Worm (Caenorhabditis elegans) whole organism, L3 larva: ENCODE results near the gene tbb-6.

Experiments used
- aly-2 ChIP-seq: fragments of 150-350 bp; optimal IDR thresholded peaks from 2 replicates; lab custom pipeline; 2014; ENCODE audit warnings: missing biosample characterization, missing genetic modification characterization
- ama-1 ChIP-seq: fragments of 150-350 bp; optimal IDR thresholded peaks from 2 replicates; lab custom pipeline; 2018
- ceh-9 ChIP-seq: sonication (generic microtip); optimal IDR thresholded peaks from 2 replicates; lab custom pipeline; 2018; ENCODE audit warnings: missing biosample characterization, missing genetic modification characterization
- elt-1 ChIP-seq: fragments of 150-350 bp; optimal IDR thresholded peaks from 2 replicates; lab custom pipeline; 2014; ENCODE audit warnings: missing biosample characterization, missing genetic modification characterization
- elt-3 ChIP-seq, 3 experiments: fragments of 150-350 bp in 1 of 3; sonication (generic microtip) in 2 of 3; optimal IDR thresholded peaks; 2 replicates in 2 of 3; 4 replicates in 1 of 3; lab custom pipeline; 2014 to 2017; ENCODE audit warnings: missing biosample characterization in 3 of 3, missing genetic modification characterization in 3 of 3
- eor-1 ChIP-seq, 2 experiments: fragments of 150-350 bp; optimal IDR thresholded peaks; 2 replicates each; lab custom pipeline; 2014 to 2018; ENCODE audit warnings: missing biosample characterization in 2 of 2, missing genetic modification characterization in 2 of 2
- hmg-11 ChIP-seq: sonication (generic microtip); optimal IDR thresholded peaks from 2 replicates; lab custom pipeline; 2016; ENCODE audit warnings: missing genetic modification characterization, missing compliant biosample characterization
- lin-15B ChIP-seq: fragments of 150-350 bp; optimal IDR thresholded peaks from 2 replicates; lab custom pipeline; 2014; ENCODE audit warnings: missing biosample characterization, missing genetic modification characterization
- nhr-11 ChIP-seq: fragments of 150-350 bp; optimal IDR thresholded peaks from 2 replicates; lab custom pipeline; 2014; ENCODE audit warnings: missing biosample characterization, missing genetic modification characterization
- nhr-23 ChIP-seq: fragments of 150-350 bp; optimal IDR thresholded peaks from 2 replicates; lab custom pipeline; 2014; ENCODE audit warnings: missing biosample characterization, missing genetic modification reagents, missing genetic modification characterization
- pqm-1 ChIP-seq: fragments of 150-350 bp; optimal IDR thresholded peaks from 2 replicates; lab custom pipeline; 2017; ENCODE audit warnings: missing biosample characterization, missing genetic modification characterization, inconsistent platforms
- tbx-2 ChIP-seq: sonication (generic microtip); optimal IDR thresholded peaks from 2 replicates; lab custom pipeline; 2016; ENCODE audit warnings: mild to moderate bottlenecking, missing genetic modification characterization, missing compliant biosample characterization
- unc-39 ChIP-seq: sonication (generic microtip); optimal IDR thresholded peaks from 4 replicates; lab custom pipeline; 2017; ENCODE audit warnings: missing biosample characterization, missing genetic modification characterization
- ztf-11 ChIP-seq: fragments of 150-350 bp; optimal IDR thresholded peaks from 2 replicates; lab custom pipeline; 2014; ENCODE audit warnings: missing biosample characterization, missing genetic modification characterization

ce11 chrV:12294091-12294490, 32.8 kb downstream of the tbb-6 start:
- TF ChIP-seq ceh-9 (tag; lab: Kevin White, UChicago) (no peak), nhr-23 (tag; lab: Kevin White, UChicago) (no peak), elt-3 (tag; optimal IDR thresholded peaks at IDR 0.05; lab: Kevin White, UChicago) (peak in 2 of 3 experiments; percentile 23 to 49), tbx-2 (tag; lab: Kevin White, UChicago) (no peak), elt-1 (no peak), hmg-11 (no peak), ztf-11 (tag; lab: Kevin White, UChicago) (no peak), eor-1 (tag; optimal IDR thresholded peaks at IDR 0.05; lab: Kevin White, UChicago) (no peak), pqm-1 (tag; lab: Kevin White, UChicago) (no peak), lin-15B (no peak), ama-1 (lab: Kevin White, UChicago) (no peak), unc-39 (no peak), nhr-11 (no peak), aly-2 (no peak)
